Fruit fly (Drosophila melanogaster) whole organism, embryonic: ENCODE results near the gene CG43137.

ENCODE experiments used
- Atf-2 ChIP-seq: fragments of 200-800 bp; sonication (Bioruptor generic); optimal IDR thresholded peaks from 2 replicates; lab custom pipeline; 2016; ENCODE audit warnings: missing biosample characterization, missing genetic modification characterization
- Awh ChIP-seq: fragments of 200-800 bp; sonication (Bioruptor generic); IDR thresholded peaks from 2 replicates; pipeline ENCODE4, ENCODE4 v1.3.6; 2022; ENCODE audit warnings: missing biosample characterization, missing genetic modification characterization
- Bteb2 ChIP-seq: fragments of 200-800 bp; sonication (Bioruptor generic); optimal IDR thresholded peaks from 2 replicates; lab custom pipeline; 2016; ENCODE audit warnings: missing biosample characterization, missing genetic modification characterization
- CG10274 ChIP-seq: fragments of 200-800 bp; sonication (Bioruptor generic); optimal IDR thresholded peaks from 3 replicates; lab custom pipeline; 2017; ENCODE audit warnings: missing biosample characterization, mild to moderate bottlenecking, missing genetic modification characterization
- CG11723 ChIP-seq: fragments of 200-800 bp; sonication (Bioruptor generic); optimal IDR thresholded peaks from 2 replicates; lab custom pipeline; 2017; ENCODE audit warnings: missing biosample characterization, mild to moderate bottlenecking, missing genetic modification characterization
- CG12659 ChIP-seq: fragments of 200-800 bp; sonication (Bioruptor generic); optimal IDR thresholded peaks from 3 replicates; lab custom pipeline; 2017; ENCODE audit warnings: mild to moderate bottlenecking, missing biosample characterization, missing genetic modification reagents, missing genetic modification characterization
- CG17568 ChIP-seq: fragments of 200-800 bp; sonication (Bioruptor generic); optimal IDR thresholded peaks from 2 replicates; lab custom pipeline; 2018; ENCODE audit warnings: missing biosample characterization, mild to moderate bottlenecking, missing genetic modification characterization, moderate library complexity
- CG1792 ChIP-seq: fragments of 200-800 bp; sonication (Bioruptor generic); optimal IDR thresholded peaks from 2 replicates; lab custom pipeline; 2016; ENCODE audit warnings: missing biosample characterization, missing genetic modification characterization
- CG18011 ChIP-seq: fragments of 200-800 bp; sonication (Bioruptor generic); optimal IDR thresholded peaks from 2 replicates; lab custom pipeline; 2017; ENCODE audit warnings: missing biosample characterization, missing genetic modification characterization, mild to moderate bottlenecking, moderate library complexity, missing genotype
- CG2116 ChIP-seq: fragments of 200-800 bp; sonication (Bioruptor generic); optimal IDR thresholded peaks from 3 replicates; lab custom pipeline; 2018; ENCODE audit warnings: missing biosample characterization, mild to moderate bottlenecking, missing genetic modification characterization
- CG30403 ChIP-seq: fragments of 200-800 bp; sonication (Bioruptor generic); optimal IDR thresholded peaks from 3 replicates; lab custom pipeline; 2016; ENCODE audit warnings: missing biosample characterization, missing genetic modification characterization
- CG33213 ChIP-seq: fragments of 200-800 bp; sonication (Bioruptor generic); optimal IDR thresholded peaks from 3 replicates; lab custom pipeline; 2016; ENCODE audit warnings: missing biosample characterization, missing genetic modification characterization
- CG43689 ChIP-seq: fragments of 200-800 bp; sonication (Bioruptor generic); IDR thresholded peaks from 2 replicates; pipeline ENCODE4 v1.3.6; 2022; ENCODE audit warnings: missing biosample characterization, missing genetic modification characterization
- CG4424 ChIP-seq: fragments of 200-800 bp; sonication (Bioruptor generic); optimal IDR thresholded peaks from 3 replicates; lab custom pipeline; 2016; ENCODE audit warnings: missing biosample characterization, missing genetic modification characterization
- CG4854 ChIP-seq: fragments of 200-800 bp; sonication (Bioruptor generic); optimal IDR thresholded peaks from 2 replicates; lab custom pipeline; 2016; ENCODE audit warnings: missing biosample characterization, missing genetic modification characterization, inconsistent platforms
- CG7357 ChIP-seq: fragments of 200-800 bp; sonication (Bioruptor generic); IDR thresholded peaks from 3 replicates; pipeline ENCODE4 v1.3.6; 2022; ENCODE audit warnings: missing biosample characterization, missing genetic modification characterization
- CG9932 ChIP-seq: fragments of 200-800 bp; sonication (Bioruptor generic); IDR thresholded peaks from 2 replicates; pipeline ENCODE4 v1.3.6; 2022; ENCODE audit warnings: missing biosample characterization, missing genetic modification characterization
- D19B ChIP-seq: fragments of 200-800 bp; sonication (Bioruptor generic); optimal IDR thresholded peaks from 2 replicates; lab custom pipeline; 2017; ENCODE audit warnings: missing biosample characterization, mild to moderate bottlenecking, missing genetic modification characterization
- Deaf1 ChIP-seq: fragments of 200-800 bp; optimal IDR thresholded peaks from 3 replicates; lab custom pipeline; 2019; ENCODE audit warnings: missing biosample characterization, mild to moderate bottlenecking, missing genetic modification characterization, moderate library complexity
- Dll ChIP-seq: fragments of 200-800 bp; sonication (Bioruptor generic); IDR thresholded peaks from 4 replicates; pipeline ENCODE4 v1.3.6; 2022; ENCODE audit warnings: missing biosample characterization, missing genetic modification characterization; ENCODE audit not compliant: partially characterized antibody
- Dp ChIP-seq: fragments of 200-800 bp; sonication (Bioruptor generic); optimal IDR thresholded peaks from 2 replicates; lab custom pipeline; 2018; ENCODE audit warnings: missing biosample characterization, mild to moderate bottlenecking, missing genetic modification characterization, moderate library complexity
- E2f1 ChIP-seq: fragments of 200-800 bp; sonication (Bioruptor generic); IDR thresholded peaks from 2 replicates; pipeline ENCODE4 v1.3.6; 2022; ENCODE audit warnings: missing biosample characterization, missing genetic modification characterization
- Mes4 ChIP-seq: fragments of 200-800 bp; sonication (Bioruptor generic); optimal IDR thresholded peaks from 2 replicates; lab custom pipeline; 2016; ENCODE audit warnings: missing biosample characterization, missing genetic modification characterization
- Nf-YC ChIP-seq: fragments of 200-800 bp; optimal IDR thresholded peaks from 3 replicates; lab custom pipeline; 2019; ENCODE audit warnings: missing biosample characterization, mild to moderate bottlenecking, missing genetic modification characterization, moderate library complexity
- Spps ChIP-seq: fragments of 200-800 bp; sonication (Bioruptor generic); optimal IDR thresholded peaks from 2 replicates; lab custom pipeline; 2018; ENCODE audit warnings: missing biosample characterization, mild to moderate bottlenecking, missing genetic modification characterization
- Stat92E ChIP-seq, 3 experiments: fragments of >200 bp in 2 of 3; fragments of 200-800 bp in 1 of 3; sonication (Bioruptor generic) in 1 of 3; optimal IDR thresholded peaks; 2 replicates each; lab custom pipeline; 2017 to 2019; ENCODE audit warnings: missing biosample characterization in 3 of 3, missing genetic modification characterization in 3 of 3, mild to moderate bottlenecking in 1 of 3, moderate library complexity in 1 of 3
- dan ChIP-seq: fragments of 200-800 bp; sonication (Bioruptor generic); IDR thresholded peaks from 2 replicates; pipeline ENCODE4 v1.3.6; 2022; ENCODE audit warnings: missing biosample characterization, missing genetic modification characterization
- dati ChIP-seq: fragments of 200-800 bp; sonication (Bioruptor generic); IDR thresholded peaks from 2 replicates; pipeline ENCODE4 v1.3.6; 2022; ENCODE audit warnings: missing biosample characterization, missing genetic modification characterization
- dmrt99B ChIP-seq: fragments of 200-800 bp; sonication (Bioruptor generic); optimal IDR thresholded peaks from 2 replicates; lab custom pipeline; 2018; ENCODE audit warnings: missing biosample characterization, mild to moderate bottlenecking, missing genetic modification characterization, moderate library complexity
- dpn ChIP-seq, 2 experiments: fragments of 200-800 bp; sonication (Bioruptor generic); optimal IDR thresholded peaks; 3 replicates each; lab custom pipeline; 2016; ENCODE audit warnings: missing biosample characterization in 2 of 2, missing genetic modification characterization in 2 of 2
- emc ChIP-seq: fragments of 200-800 bp; sonication (Bioruptor generic); optimal IDR thresholded peaks from 2 replicates; lab custom pipeline; 2016; ENCODE audit warnings: missing biosample characterization, missing genetic modification characterization
- ewg ChIP-seq: fragments of 200-800 bp; sonication (Bioruptor generic); optimal IDR thresholded peaks from 3 replicates; lab custom pipeline; 2017; ENCODE audit warnings: mild to moderate bottlenecking, missing biosample characterization, missing genetic modification reagents, missing genetic modification characterization
- eyg ChIP-seq: fragments of 200-800 bp; sonication (Bioruptor generic); optimal IDR thresholded peaks from 3 replicates; lab custom pipeline; 2016; ENCODE audit warnings: missing biosample characterization, missing genetic modification characterization
- fu2 ChIP-seq: fragments of 200-800 bp; sonication (Bioruptor generic); optimal IDR thresholded peaks from 2 replicates; lab custom pipeline; 2016; ENCODE audit warnings: missing biosample characterization, missing genetic modification characterization
- gce ChIP-seq: fragments of 200-800 bp; sonication (Bioruptor generic); IDR thresholded peaks from 3 replicates; pipeline ENCODE4 v1.3.6; 2022; ENCODE audit warnings: missing biosample characterization, missing genetic modification characterization
- gcm2 ChIP-seq: fragments of 200-800 bp; sonication (Bioruptor generic); optimal IDR thresholded peaks from 2 replicates; lab custom pipeline; 2016; ENCODE audit warnings: missing biosample characterization, missing genetic modification characterization
- hkb ChIP-seq, 2 experiments: fragments of 200-800 bp in 1 of 2; fragments of >200 bp in 1 of 2; sonication (Bioruptor generic) in 1 of 2; IDR thresholded peaks in 1 of 2; optimal IDR thresholded peaks in 1 of 2; 2 replicates each; pipeline versions ENCODE4 v1.3.6 to Lab custom; 2017 to 2022; ENCODE audit warnings: missing biosample characterization in 1 of 2, missing genetic modification characterization in 1 of 2
- lmd ChIP-seq: fragments of 200-800 bp; sonication (Bioruptor generic); IDR thresholded peaks from 2 replicates; pipeline ENCODE4 v1.3.6; 2022; ENCODE audit warnings: missing biosample characterization, missing genetic modification characterization
- nerfin-2 ChIP-seq: fragments of 200-800 bp; sonication (Bioruptor generic); IDR thresholded peaks from 2 replicates; pipeline ENCODE4 v1.3.6; 2022; ENCODE audit warnings: missing biosample characterization, missing genetic modification characterization; ENCODE audit not compliant: partially characterized antibody
- otp ChIP-seq: fragments of 200-800 bp; sonication (Bioruptor generic); IDR thresholded peaks from 3 replicates; pipeline ENCODE4, ENCODE4 v1.3.6; 2022; ENCODE audit warnings: missing biosample characterization, missing genetic modification characterization
- pzg ChIP-seq: fragments of 200-800 bp; sonication (Bioruptor generic); optimal IDR thresholded peaks from 3 replicates; lab custom pipeline; 2018; ENCODE audit warnings: missing biosample characterization, mild to moderate bottlenecking, missing genetic modification characterization, moderate library complexity
- sima ChIP-seq: fragments of 200-800 bp; sonication (Bioruptor generic); optimal IDR thresholded peaks from 2 replicates; lab custom pipeline; 2016; ENCODE audit warnings: missing biosample characterization, missing genetic modification characterization
- slbo ChIP-seq: fragments of 200-800 bp; sonication (Bioruptor generic); IDR thresholded peaks from 2 replicates; pipeline ENCODE4 v1.3.6; 2022; ENCODE audit warnings: missing biosample characterization, missing genetic modification characterization
- sqz ChIP-seq: fragments of 200-800 bp; sonication (Bioruptor generic); optimal IDR thresholded peaks from 3 replicates; lab custom pipeline; 2018; ENCODE audit warnings: missing biosample characterization, mild to moderate bottlenecking, missing genetic modification characterization
- tx ChIP-seq: fragments of 200-800 bp; sonication (Bioruptor generic); optimal IDR thresholded peaks from 2 replicates; lab custom pipeline; 2016; ENCODE audit warnings: missing biosample characterization, missing genetic modification characterization
- zen2 ChIP-seq: fragments of 200-800 bp; sonication (Bioruptor generic); IDR thresholded peaks from 3 replicates; pipeline ENCODE4 v1.3.6; 2022; ENCODE audit warnings: missing biosample characterization, missing genetic modification characterization; ENCODE audit not compliant: partially characterized antibody
- zfh2 ChIP-seq: fragments of 200-800 bp; sonication (Bioruptor generic); optimal IDR thresholded peaks from 2 replicates; lab custom pipeline; 2016; ENCODE audit warnings: missing biosample characterization, missing genetic modification characterization

Gene CG43137

DNA sequence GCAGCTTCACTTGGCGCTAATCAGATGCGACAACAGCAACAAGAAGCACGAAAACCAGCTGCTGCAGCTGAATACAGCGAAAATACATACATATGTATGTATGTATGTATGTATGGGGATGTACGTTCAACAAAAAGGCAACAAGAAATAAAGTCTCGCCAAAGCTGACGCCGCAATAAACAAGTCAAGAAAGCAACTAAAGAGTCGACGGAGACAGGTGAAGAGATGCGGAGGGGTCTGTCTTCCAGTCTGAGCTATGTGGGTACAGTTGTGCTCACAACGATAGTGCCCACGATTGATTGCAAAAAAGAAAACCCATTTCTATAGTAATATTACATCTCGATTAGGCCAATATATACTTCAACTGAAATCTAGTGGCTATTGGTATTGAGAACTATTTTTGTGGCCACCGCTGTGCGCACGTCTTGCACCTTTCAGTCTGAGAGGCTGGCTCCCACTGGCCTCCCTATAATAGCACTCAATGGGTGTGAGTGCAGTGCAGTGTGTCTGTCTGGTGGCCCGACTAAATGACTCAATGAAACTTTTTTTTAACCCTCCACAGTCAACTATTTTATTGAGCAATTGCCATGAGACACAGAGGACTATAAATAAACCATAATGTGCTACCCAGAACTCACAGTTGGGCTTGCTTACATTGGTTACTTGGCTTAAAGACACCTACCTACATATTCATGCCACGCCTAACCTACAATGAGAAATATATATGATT, 31.0 kb upstream of the CG43137 start (continued):
- TF ChIP-seq CG2116 (GFP tag; lab: Kevin White, UChicago) (peak; percentile 28), hkb (optimal IDR thresholded peaks at IDR 0.05; lab: Kevin White, UChicago) (no peak), hkb (GFP tag; IDR thresholded peaks at IDR 0.05; lab: Robert Waterston, UW) (peak; percentile 94), CG12659 (GFP tag; lab: Kevin White, UChicago) (peak; percentile 85), Dll (GFP tag; lab: Robert Waterston, UW) (no peak), sqz (GFP tag; lab: Kevin White, UChicago) (peak; percentile 87), Deaf1 (tag; lab: Kevin White, UChicago) (peak; percentile 50), Awh (GFP tag; lab: Robert Waterston, UW) (peak; percentile 92), CG30403 (GFP tag; lab: Kevin White, UChicago) (peak; percentile 89), Mes4 (GFP tag; lab: Kevin White, UChicago) (peak; percentile 84), CG4424 (GFP tag; lab: Kevin White, UChicago) (peak; percentile 92), Nf-YC (tag; lab: Kevin White, UChicago) (peak; percentile 48), dan (GFP tag; lab: Robert Waterston, UW) (peak; percentile 69), CG11723 (GFP tag; lab: Kevin White, UChicago) (peak; percentile 74), nerfin-2 (GFP tag; lab: Robert Waterston, UW) (no peak), D19B (peak; percentile 48), gce (peak; percentile 93), dpn (GFP tag; optimal IDR thresholded peaks at IDR 0.05; lab: Kevin White, UChicago) (peak; percentile 88 to 93), otp (peak; percentile 96), E2f1 (GFP tag; lab: Robert Waterston, UW) (peak; percentile 90), dmrt99B (peak; percentile 94), Atf-2 (GFP tag; lab: Kevin White, UChicago) (peak; percentile 85), emc (GFP tag; lab: Kevin White, UChicago) (peak; percentile 50), CG33213 (GFP tag; lab: Kevin White, UChicago) (peak; percentile 68), Dp (GFP tag; lab: Kevin White, UChicago) (no peak), CG43689 (GFP tag; lab: Robert Waterston, UW) (peak; percentile 45; the same call in 1 of the 2 replicates), sima (GFP tag; lab: Kevin White, UChicago) (peak; percentile 73), CG17568 (GFP tag; lab: Kevin White, UChicago) (peak; percentile 62), ewg (GFP tag; lab: Kevin White, UChicago) (peak; percentile 88), CG7357 (GFP tag; lab: Robert Waterston, UW) (peak; percentile 78), pzg (no peak), CG10274 (GFP tag; lab: Kevin White, UChicago) (peak; percentile 75), lmd (GFP tag; lab: Robert Waterston, UW) (peak; percentile 92), CG9932 (peak; percentile 75), CG18011 (GFP tag; lab: Kevin White, UChicago) (peak; percentile 61), Spps (tag; lab: Kevin White, UChicago) (peak; percentile 66), eyg (peak; percentile 82), Stat92E (GFP tag; optimal IDR thresholded peaks at IDR 0.05; lab: Kevin White, UChicago) (peak in 1 of 3 experiments; percentile 59), slbo (GFP tag; lab: Robert Waterston, UW) (peak; percentile 83), dati (GFP tag; lab: Robert Waterston, UW) (peak; percentile 94), CG4854 (GFP tag; lab: Kevin White, UChicago) (peak; percentile 70), zfh2 (GFP tag; lab: Kevin White, UChicago) (peak; percentile 30), Bteb2 (GFP tag; lab: Kevin White, UChicago) (peak; percentile 77), fu2 (peak; percentile 68), CG1792 (GFP tag; lab: Kevin White, UChicago) (peak; percentile 85), gcm2 (peak; percentile 74), zen2 (GFP tag; lab: Robert Waterston, UW) (no peak), tx (peak; percentile 78)
- TF ChIP-seq, all 482 proteins: peak for 407
